Worm (Caenorhabditis elegans) whole organism, early embryonic: ENCODE data around the gene Y52E8A.2.

ENCODE experiments used
- B0310.2 ChIP-seq: sonication (generic microtip); optimal IDR thresholded peaks from 2 replicates; lab custom pipeline; 2016; ENCODE audit warnings: mild to moderate bottlenecking, missing genetic modification characterization, missing compliant biosample characterization
- F13C5.2 ChIP-seq: sonication (generic microtip); optimal IDR thresholded peaks from 2 replicates; lab custom pipeline; 2017; ENCODE audit warnings: mild to moderate bottlenecking, missing genetic modification characterization, inconsistent platforms, missing compliant biosample characterization
- aly-1 ChIP-seq: sonication (generic microtip); optimal IDR thresholded peaks from 2 replicates; lab custom pipeline; 2016; ENCODE audit warnings: missing genetic modification characterization, missing compliant biosample characterization
- ama-1 ChIP-seq: fragments of 150-350 bp; optimal IDR thresholded peaks from 2 replicates; lab custom pipeline; 2014
- ceh-13 ChIP-seq: fragments of 200-800 bp; sonication (Bioruptor generic); optimal IDR thresholded peaks from 2 replicates; lab custom pipeline; 2018; ENCODE audit warnings: mild to moderate bottlenecking, missing genetic modification characterization, missing compliant biosample characterization
- ceh-36 ChIP-seq: sonication (generic microtip); optimal IDR thresholded peaks from 2 replicates; lab custom pipeline; 2016; ENCODE audit warnings: missing genetic modification characterization, inconsistent platforms, missing compliant biosample characterization
- ets-7 ChIP-seq: sonication (generic microtip); optimal IDR thresholded peaks from 2 replicates; lab custom pipeline; 2016; ENCODE audit warnings: missing genotype, missing genetic modification characterization, missing compliant biosample characterization
- hmbx-1 ChIP-seq: sonication (generic microtip); optimal IDR thresholded peaks from 2 replicates; lab custom pipeline; 2016; ENCODE audit warnings: mild to moderate bottlenecking, missing genetic modification characterization, missing compliant biosample characterization

Gene Y52E8A.2

ce11 chrII:4369715-4370114 is 49.1 kb downstream of the Y52E8A.2 start:
- TF ChIP-seq aly-1 (tag; lab: Kevin White, UChicago) = no peak
- no peak for TF ChIP-seq F13C5.2 (tag; lab: Kevin White, UChicago)

DNA sequence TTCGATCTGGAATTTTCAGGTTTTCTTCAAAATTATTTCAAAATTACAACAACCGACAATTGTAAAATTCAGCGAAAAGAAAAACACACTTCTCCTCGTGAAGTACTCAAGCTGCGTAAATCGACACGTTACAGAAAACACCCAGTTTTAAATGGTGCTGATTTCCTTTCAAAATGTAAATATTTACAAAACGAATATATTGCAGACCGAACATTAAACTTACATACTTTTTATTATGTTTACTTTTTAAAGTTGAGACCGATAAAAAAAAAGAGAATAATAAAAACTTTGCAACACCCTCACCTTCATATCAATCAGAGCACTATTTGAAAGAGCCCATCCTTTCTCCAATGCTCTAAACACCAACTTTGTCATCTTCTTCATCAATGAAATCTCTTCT is 50.2 kb downstream of the Y52E8A.2 start:
- TF ChIP-seq F13C5.2 (tag; lab: Kevin White, UChicago) (no peak), B0310.2 (tag; lab: Kevin White, UChicago) (no peak), ama-1 (lab: Kevin White, UChicago) (no peak), ceh-13 (GFP tag; lab: Kevin White, UChicago) (no peak), ceh-36 (tag; lab: Kevin White, UChicago) (no peak), aly-1 (tag; lab: Kevin White, UChicago) (no peak), hmbx-1 (tag; lab: Kevin White, UChicago) (no peak), ets-7 (tag; lab: Kevin White, UChicago) (no peak)
